5 fruit fly cellular contexts compared by ENCODE assay signal in the genomic region with DNA sequence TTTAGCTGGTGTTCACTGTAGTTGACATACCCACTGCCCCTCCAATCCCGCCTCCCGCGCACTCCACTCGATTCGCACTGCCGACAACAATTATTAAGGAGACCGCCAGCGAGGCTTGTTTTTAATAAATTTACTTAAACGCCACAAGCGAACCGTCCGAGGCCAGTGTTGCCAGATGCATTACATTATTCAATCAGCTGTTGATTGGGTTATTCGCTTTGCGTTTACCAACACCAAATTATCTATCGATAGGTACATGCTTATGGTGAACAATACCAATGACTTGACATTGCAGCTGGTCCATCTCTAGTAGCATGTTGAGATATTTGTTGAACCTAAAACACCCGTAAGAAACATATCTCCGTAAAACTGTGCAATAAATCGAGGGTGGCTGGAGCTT.
TF ChIP-seq lines count a peak whose summit lies in the region.

TSS of gene CG10353 (minus strand) at position 187 of the 400 bp plus-strand sequence.
TSS of gene SelG (plus strand) at position 309 of the 400 bp plus-strand sequence.

- peak; percentile 19 for TF ChIP-seq CTCF in S2 (optimal IDR thresholded peaks at IDR 0.05; lab: Kevin White, UChicago)
- peak; percentile 11 for TF ChIP-seq CTCF in whole organism, embryonic (GFP tag; optimal IDR thresholded peaks at IDR 0.05; lab: Kevin White, UChicago)

TF ChIP-seq in whole organism, adult, 20 proteins besides CTCF, POLR2A, EP300 and RAD21:
- TF ChIP-seq CG14711 (tag; optimal IDR thresholded peaks at IDR 0.05; lab: Kevin White, UChicago) = peak; percentile 55
- TF ChIP-seq CG1620 (GFP tag; optimal IDR thresholded peaks at IDR 0.05; lab: Kevin White, UChicago) = peak; percentile 78
- TF ChIP-seq CG7101 (tag; optimal IDR thresholded peaks at IDR 0.05; lab: Kevin White, UChicago) = peak; percentile 77
- peak; percentile 39 for TF ChIP-seq tj (GFP tag; optimal IDR thresholded peaks at IDR 0.05; lab: Kevin White, UChicago)
- TF ChIP-seq Hr96 (GFP tag; optimal IDR thresholded peaks at IDR 0.05; lab: Kevin White, UChicago) = no peak
- TF ChIP-seq CG7045 (GFP tag; optimal IDR thresholded peaks at IDR 0.05; lab: Kevin White, UChicago) = no peak
- peak; percentile 7 for TF ChIP-seq CG12768 (GFP tag; optimal IDR thresholded peaks at IDR 0.05; lab: Kevin White, UChicago)
- TF ChIP-seq cnc (optimal IDR thresholded peaks at IDR 0.05; lab: Kevin White, UChicago) = peak; percentile 31 to 84
- peak; percentile 61 for TF ChIP-seq pad (GFP tag; optimal IDR thresholded peaks at IDR 0.05; lab: Kevin White, UChicago)
- peak; percentile 36 for TF ChIP-seq toe (GFP tag; optimal IDR thresholded peaks at IDR 0.05; lab: Kevin White, UChicago)
- no peak for TF ChIP-seq CG5204 (GFP tag; optimal IDR thresholded peaks at IDR 0.05; lab: Kevin White, UChicago)
- peak; percentile 61 for TF ChIP-seq Crg-1 (GFP tag; optimal IDR thresholded peaks at IDR 0.05; lab: Kevin White, UChicago)
- TF ChIP-seq CG33017 (tag; optimal IDR thresholded peaks at IDR 0.05; lab: Kevin White, UChicago) = no peak
- no peak for TF ChIP-seq kay (GFP tag; lab: Kevin White, UChicago; ENCODE audit: borderline replicate concordance)
- TF ChIP-seq bab1 (GFP tag; optimal IDR thresholded peaks at IDR 0.05; lab: Kevin White, UChicago) = peak; percentile 77
- TF ChIP-seq CG11617 (GFP tag; optimal IDR thresholded peaks at IDR 0.05; lab: Kevin White, UChicago) = peak; percentile 41
- no peak for TF ChIP-seq Clk (GFP tag; optimal IDR thresholded peaks at IDR 0.05; lab: Kevin White, UChicago)
- TF ChIP-seq ovo (GFP tag; optimal IDR thresholded peaks at IDR 0.05; lab: Kevin White, UChicago) = no peak
- peak; percentile 75 for TF ChIP-seq Mnt (GFP tag; optimal IDR thresholded peaks at IDR 0.05; lab: Kevin White, UChicago)
- TF ChIP-seq cic (GFP tag; optimal IDR thresholded peaks at IDR 0.05; lab: Kevin White, UChicago) = no peak

TF ChIP-seq in whole organism, embryonic, 481 proteins besides CTCF, POLR2A, EP300 and RAD21 (continues in another document):
- TF ChIP-seq fru (optimal IDR thresholded peaks at IDR 0.05; lab: Kevin White, UChicago) (no peak), ERR (GFP tag; optimal IDR thresholded peaks at IDR 0.05; lab: Kevin White, UChicago) (peak; percentile 72), hbn (GFP tag; IDR thresholded peaks at IDR 0.05; lab: Robert Waterston, UW; ENCODE audit: partially characterized antibody) (peak; percentile 86), Dip3 (GFP tag; optimal IDR thresholded peaks at IDR 0.05; lab: Kevin White, UChicago) (peak; percentile 44), CG1832 (GFP tag; optimal IDR thresholded peaks at IDR 0.05; lab: Kevin White, UChicago) (no peak), CG12942 (GFP tag; optimal IDR thresholded peaks at IDR 0.05; lab: Kevin White, UChicago) (peak; percentile 36), bigmax (GFP tag; optimal IDR thresholded peaks at IDR 0.05; lab: Kevin White, UChicago) (peak; percentile 34), CG34224 (GFP tag; IDR thresholded peaks at IDR 0.05; lab: Robert Waterston, UW; ENCODE audit: partially characterized antibody) (peak; percentile 94), Rfx (GFP tag; IDR thresholded peaks at IDR 0.05; lab: Robert Waterston, UW) (peak; percentile 59), jumu (GFP tag; optimal IDR thresholded peaks at IDR 0.05; lab: Kevin White, UChicago) (peak; percentile 36), pzg (GFP tag; optimal IDR thresholded peaks at IDR 0.05; lab: Kevin White, UChicago) (peak; percentile 93), stwl (tag; optimal IDR thresholded peaks at IDR 0.05; lab: Kevin White, UChicago) (peak; percentile 99), Jarid2 (GFP tag; optimal IDR thresholded peaks at IDR 0.05; lab: Kevin White, UChicago) (peak; percentile 14), CG16815 (GFP tag; optimal IDR thresholded peaks at IDR 0.05; lab: Kevin White, UChicago) (no peak), bowl (GFP tag; IDR thresholded peaks at IDR 0.05; lab: Robert Waterston, UW) (no peak), CG34376 (GFP tag; optimal IDR thresholded peaks at IDR 0.05; lab: Kevin White, UChicago) (peak; percentile 44), Xbp1 (GFP tag; optimal IDR thresholded peaks at IDR 0.05; lab: Kevin White, UChicago) (peak; percentile 42), shn (GFP tag; optimal IDR thresholded peaks at IDR 0.05; lab: Kevin White, UChicago) (no peak), rib (GFP tag; IDR thresholded peaks at IDR 0.05; lab: Robert Waterston, UW) (no peak), Deaf1 (tag; optimal IDR thresholded peaks at IDR 0.05; lab: Kevin White, UChicago) (peak; percentile 9), chif (GFP tag; optimal IDR thresholded peaks at IDR 0.05; lab: Kevin White, UChicago) (peak; percentile 18 to 26), CG7372 (GFP tag; IDR thresholded peaks at IDR 0.05; lab: Robert Waterston, UW) (no peak)

TF ChIP-seq in whole organism, prepupa, 60 proteins besides CTCF, POLR2A, EP300 and RAD21 (continues in another document):
- TF ChIP-seq CG8632 (GFP tag; optimal IDR thresholded peaks at IDR 0.05; lab: Kevin White, UChicago) = no peak
- peak; percentile 70 for TF ChIP-seq Eip78C (GFP tag; lab: Kevin White, UChicago)
- no peak for TF ChIP-seq CG3032 (tag; optimal IDR thresholded peaks at IDR 0.05; lab: Kevin White, UChicago)
- TF ChIP-seq CG4318 (GFP tag; optimal IDR thresholded peaks at IDR 0.05; lab: Kevin White, UChicago) = no peak
- TF ChIP-seq esn (GFP tag; optimal IDR thresholded peaks at IDR 0.05; lab: Kevin White, UChicago) = peak; percentile 50
- no peak for TF ChIP-seq Sox102F (GFP tag; optimal IDR thresholded peaks at IDR 0.05; lab: Kevin White, UChicago)
- TF ChIP-seq lz (GFP tag; optimal IDR thresholded peaks at IDR 0.05; lab: Kevin White, UChicago) = peak; percentile 31
- TF ChIP-seq net (GFP tag; optimal IDR thresholded peaks at IDR 0.05; lab: Kevin White, UChicago) = no peak
- no peak for TF ChIP-seq acj6 (GFP tag; optimal IDR thresholded peaks at IDR 0.05; lab: Kevin White, UChicago)
- peak; percentile 29 for TF ChIP-seq Eip75B (GFP tag; optimal IDR thresholded peaks at IDR 0.05; lab: Kevin White, UChicago)
- no peak for TF ChIP-seq eg (GFP tag; IDR thresholded peaks at IDR 0.05; lab: Robert Waterston, UW)
- no peak for TF ChIP-seq vri (GFP tag; optimal IDR thresholded peaks at IDR 0.05; lab: Kevin White, UChicago)
- no peak for TF ChIP-seq OdsH (GFP tag; optimal IDR thresholded peaks at IDR 0.05; lab: Kevin White, UChicago)
- no peak for TF ChIP-seq Eip93F (GFP tag; optimal IDR thresholded peaks at IDR 0.05; lab: Kevin White, UChicago)
- no peak for TF ChIP-seq CG6808 (GFP tag; optimal IDR thresholded peaks at IDR 0.05; lab: Kevin White, UChicago)
- TF ChIP-seq CG11762 (GFP tag; optimal IDR thresholded peaks at IDR 0.05; lab: Kevin White, UChicago; ENCODE audit: insufficient read depth) = no peak
- TF ChIP-seq CG6276 (GFP tag; optimal IDR thresholded peaks at IDR 0.05; lab: Kevin White, UChicago) = no peak
- peak; percentile 40 for TF ChIP-seq cyc (GFP tag; optimal IDR thresholded peaks at IDR 0.05; lab: Kevin White, UChicago)
- TF ChIP-seq CG31627 (GFP tag; optimal IDR thresholded peaks at IDR 0.05; lab: Kevin White, UChicago) = peak; percentile 31
- no peak for TF ChIP-seq Hr38 (GFP tag; optimal IDR thresholded peaks at IDR 0.05; lab: Kevin White, UChicago)
- TF ChIP-seq Lpt (GFP tag; optimal IDR thresholded peaks at IDR 0.05; lab: Kevin White, UChicago) = no peak
- peak; percentile 71 for TF ChIP-seq CG1621 (tag; optimal IDR thresholded peaks at IDR 0.05; lab: Kevin White, UChicago)
- TF ChIP-seq CG34406 (GFP tag; optimal IDR thresholded peaks at IDR 0.05; lab: Kevin White, UChicago) = no peak
- no peak for TF ChIP-seq CG6792 (GFP tag; optimal IDR thresholded peaks at IDR 0.05; lab: Kevin White, UChicago)
- no peak for TF ChIP-seq CG8319 (GFP tag; optimal IDR thresholded peaks at IDR 0.05; lab: Kevin White, UChicago)

TF ChIP-seq in whole organism, wandering third instar larva, 38 proteins besides CTCF, POLR2A, EP300 and RAD21:
- TF ChIP-seq Hnf4 (GFP tag; optimal IDR thresholded peaks at IDR 0.05; lab: Kevin White, UChicago) = peak; percentile 86
- no peak for TF ChIP-seq CG9705 (GFP tag; optimal IDR thresholded peaks at IDR 0.05; lab: Kevin White, UChicago)
- TF ChIP-seq Hr83 (GFP tag; optimal IDR thresholded peaks at IDR 0.05; lab: Kevin White, UChicago; ENCODE audit: poor library complexity, severe bottlenecking) = peak; percentile 84
- no peak for TF ChIP-seq usp (GFP tag; optimal IDR thresholded peaks at IDR 0.05; lab: Kevin White, UChicago)
- peak; percentile 4 for TF ChIP-seq HLH106 (tag; optimal IDR thresholded peaks at IDR 0.05; lab: Kevin White, UChicago)
- no peak for TF ChIP-seq sage (GFP tag; optimal IDR thresholded peaks at IDR 0.05; lab: Kevin White, UChicago)
- no peak for TF ChIP-seq brk (GFP tag; optimal IDR thresholded peaks at IDR 0.05; lab: Kevin White, UChicago)
- TF ChIP-seq sv (GFP tag; optimal IDR thresholded peaks at IDR 0.05; lab: Kevin White, UChicago) = peak; percentile 11
- TF ChIP-seq dsf (GFP tag; optimal IDR thresholded peaks at IDR 0.05; lab: Kevin White, UChicago; ENCODE audit: borderline replicate concordance) = no peak
- peak; percentile 50 for TF ChIP-seq br (GFP tag; optimal IDR thresholded peaks at IDR 0.05; lab: Kevin White, UChicago)
- TF ChIP-seq Myc (optimal IDR thresholded peaks at IDR 0.05; lab: Kevin White, UChicago) = peak; percentile 53
- TF ChIP-seq foxo (GFP tag; optimal IDR thresholded peaks at IDR 0.05; lab: Kevin White, UChicago) = peak in 1 of 2 experiments; percentile 56
- TF ChIP-seq ey (GFP tag; optimal IDR thresholded peaks at IDR 0.05; lab: Kevin White, UChicago) = peak; percentile 38
- TF ChIP-seq Rel (GFP tag; optimal IDR thresholded peaks at IDR 0.05; lab: Kevin White, UChicago) = no peak
- TF ChIP-seq Rel (tag; optimal IDR thresholded peaks at IDR 0.05; lab: Kevin White, UChicago) = peak; percentile 42
- peak; percentile 31 for TF ChIP-seq woc (GFP tag; optimal IDR thresholded peaks at IDR 0.05; lab: Kevin White, UChicago)
- TF ChIP-seq rgr (GFP tag; optimal IDR thresholded peaks at IDR 0.05; lab: Kevin White, UChicago) = peak; percentile 59
- TF ChIP-seq N (GFP tag; optimal IDR thresholded peaks at IDR 0.05; lab: Kevin White, UChicago) = no peak
- TF ChIP-seq Jra (GFP tag; optimal IDR thresholded peaks at IDR 0.05; lab: Kevin White, UChicago) = peak; percentile 72
- TF ChIP-seq Sp1 (GFP tag; optimal IDR thresholded peaks at IDR 0.05; lab: Kevin White, UChicago) = peak; percentile 44
- peak; percentile 57 for TF ChIP-seq fru (GFP tag; optimal IDR thresholded peaks at IDR 0.05; lab: Kevin White, UChicago)
- peak; percentile 62 for TF ChIP-seq h (GFP tag; optimal IDR thresholded peaks at IDR 0.05; lab: Kevin White, UChicago)
- TF ChIP-seq OdsH (GFP tag; optimal IDR thresholded peaks at IDR 0.05; lab: Kevin White, UChicago) = peak; percentile 21
TF ChIP-seq in whole organism, wandering third instar larva: peak in this region for 16.
